Worm (Caenorhabditis elegans) whole organism, young adult: ENCODE results near the gene clec-196.
A peak's percentile ranks its signal among the peaks of the same experiment; 100 is the strongest.

Experiments
- B0019.2 ChIP-seq: fragments of 200-800 bp; sonication (Bioruptor generic); conservative IDR thresholded peaks from 2 replicates; pipeline ENCODE4 v1.3.6; 2022; ENCODE audit warnings: missing genetic modification reagents, missing genetic modification characterization, missing compliant biosample characterization
- B0261.1 ChIP-seq: sonication (generic microtip); optimal IDR thresholded peaks from 2 replicates; lab custom pipeline; 2016; ENCODE audit warnings: mild to moderate bottlenecking, missing genetic modification characterization, moderate library complexity, missing compliant biosample characterization
- F22D6.2 ChIP-seq: sonication (generic microtip); optimal IDR thresholded peaks from 2 replicates; lab custom pipeline; 2016; ENCODE audit warnings: mild to moderate bottlenecking, missing genetic modification characterization, missing compliant biosample characterization
- F33H1.4 ChIP-seq: fragments of 200-800 bp; sonication (Bioruptor generic); IDR thresholded peaks from 2 replicates; pipeline ENCODE4 v1.3.6; 2022; ENCODE audit warnings: missing genetic modification reagents, missing genetic modification characterization, missing compliant biosample characterization
- F52B5.7 ChIP-seq: sonication (generic microtip); optimal IDR thresholded peaks from 2 replicates; lab custom pipeline; 2016; ENCODE audit warnings: mild to moderate bottlenecking, missing genetic modification characterization, missing compliant biosample characterization
- K12H6.12 ChIP-seq: fragments of 200-800 bp; sonication (Bioruptor generic); optimal IDR thresholded peaks from 2 replicates; lab custom pipeline; 2018; ENCODE audit warnings: mild to moderate bottlenecking, missing genetic modification characterization, missing compliant biosample characterization
- T26A5.8 ChIP-seq: sonication (generic microtip); optimal IDR thresholded peaks from 2 replicates; lab custom pipeline; 2016; ENCODE audit warnings: missing genetic modification characterization, missing compliant biosample characterization
- Y53F4B.3 ChIP-seq: fragments of 200-800 bp; sonication (Bioruptor generic); IDR thresholded peaks from 2 replicates; pipeline ENCODE4 v1.3.6; 2022; ENCODE audit warnings: missing genetic modification reagents, missing genetic modification characterization, missing compliant biosample characterization
- Y56A3A.18 ChIP-seq: fragments of 200-800 bp; sonication (Bioruptor generic); IDR thresholded peaks from 2 replicates; pipeline ENCODE4 v1.3.6; 2022; ENCODE audit warnings: missing genetic modification reagents, missing genetic modification characterization, missing compliant biosample characterization
- Y67H2A.10 ChIP-seq: fragments of 200-800 bp; sonication (Bioruptor generic); conservative IDR thresholded peaks from 2 replicates; pipeline ENCODE4 v1.3.6; 2022; ENCODE audit warnings: missing genetic modification reagents, missing genetic modification characterization, missing compliant biosample characterization
- Y79H2A.3 ChIP-seq: fragments of 200-800 bp; sonication (Bioruptor generic); conservative IDR thresholded peaks from 2 replicates; pipeline ENCODE4 v1.3.6; 2022; ENCODE audit warnings: missing genetic modification reagents, missing genetic modification characterization, missing compliant biosample characterization
- Y95B8A.8 ChIP-seq: fragments of 200-800 bp; sonication (Bioruptor generic); IDR thresholded peaks from 2 replicates; pipeline ENCODE4 v1.3.6; 2022; ENCODE audit warnings: missing genetic modification reagents, missing genetic modification characterization, missing compliant biosample characterization
- attf-3 ChIP-seq: fragments of 200-800 bp; sonication (Bioruptor generic); conservative IDR thresholded peaks from 2 replicates; pipeline ENCODE4 v1.3.6; 2022; ENCODE audit warnings: missing genetic modification reagents, missing genetic modification characterization, missing compliant biosample characterization
- attf-6 ChIP-seq: fragments of 200-800 bp; sonication (Bioruptor generic); IDR thresholded peaks from 2 replicates; pipeline ENCODE4 v1.3.6; 2022; ENCODE audit warnings: missing genetic modification reagents, missing genetic modification characterization, missing compliant biosample characterization
- bed-1 ChIP-seq: fragments of 200-800 bp; sonication (Bioruptor generic); IDR thresholded peaks from 2 replicates; pipeline ENCODE4 v1.3.6; 2022; ENCODE audit warnings: missing genetic modification reagents, missing genetic modification characterization, missing compliant biosample characterization
- ccch-3 ChIP-seq: fragments of 200-800 bp; sonication (Bioruptor generic); optimal IDR thresholded peaks from 2 replicates; lab custom pipeline; 2018; ENCODE audit warnings: mild to moderate bottlenecking, missing genetic modification characterization, missing compliant biosample characterization
- cebp-2 ChIP-seq: fragments of 200-800 bp; sonication (Bioruptor generic); IDR thresholded peaks from 2 replicates; pipeline ENCODE4 v1.3.6; 2022; ENCODE audit warnings: missing genetic modification characterization, missing compliant biosample characterization
- ceh-100 ChIP-seq: fragments of 200-800 bp; sonication (Bioruptor generic); IDR thresholded peaks from 2 replicates; pipeline ENCODE4 v1.3.6; 2022; ENCODE audit warnings: missing genetic modification reagents, missing genetic modification characterization, missing compliant biosample characterization
- ceh-79 ChIP-seq: sonication (generic microtip); optimal IDR thresholded peaks from 2 replicates; lab custom pipeline; 2017; ENCODE audit warnings: mild to moderate bottlenecking, missing genetic modification characterization, missing compliant biosample characterization
- ceh-91 ChIP-seq: fragments of 200-800 bp; sonication (Bioruptor generic); IDR thresholded peaks from 2 replicates; pipeline ENCODE4 v1.3.6; 2022; ENCODE audit warnings: missing genetic modification reagents, missing genetic modification characterization, missing compliant biosample characterization
- chd-7 ChIP-seq: sonication (generic microtip); optimal IDR thresholded peaks from 2 replicates; lab custom pipeline; 2016; ENCODE audit warnings: mild to moderate bottlenecking, missing genetic modification characterization, moderate library complexity, missing compliant biosample characterization
- die-1 ChIP-seq: sonication (generic microtip); optimal IDR thresholded peaks from 2 replicates; lab custom pipeline; 2016; ENCODE audit warnings: missing genotype, mild to moderate bottlenecking, missing genetic modification characterization, missing compliant biosample characterization
- dpff-1 ChIP-seq: sonication (generic microtip); optimal IDR thresholded peaks from 2 replicates; lab custom pipeline; 2017; ENCODE audit warnings: mild to moderate bottlenecking, missing genetic modification characterization, missing compliant biosample characterization
- egl-44 ChIP-seq: fragments of 200-800 bp; sonication (Bioruptor generic); IDR thresholded peaks from 2 replicates; pipeline ENCODE4 v1.3.6; 2022; ENCODE audit warnings: missing genetic modification reagents, missing genetic modification characterization, missing compliant biosample characterization
- ets-4 ChIP-seq: fragments of 200-800 bp; sonication (Bioruptor generic); optimal IDR thresholded peaks from 2 replicates; lab custom pipeline; 2018; ENCODE audit warnings: mild to moderate bottlenecking, missing genetic modification characterization, missing compliant biosample characterization
- gei-17 ChIP-seq: fragments of 200-800 bp; sonication (Bioruptor generic); optimal IDR thresholded peaks from 2 replicates; lab custom pipeline; 2018; ENCODE audit warnings: mild to moderate bottlenecking, missing genetic modification characterization, missing compliant biosample characterization
- him-1 ChIP-seq: sonication (generic microtip); optimal IDR thresholded peaks from 2 replicates; lab custom pipeline; 2016; ENCODE audit warnings: missing genotype, missing genetic modification reagents, missing genetic modification characterization, missing compliant biosample characterization
- hlh-12 ChIP-seq: sonication (generic microtip); optimal IDR thresholded peaks from 2 replicates; lab custom pipeline; 2016; ENCODE audit warnings: missing genetic modification characterization, missing compliant biosample characterization
- hlh-26 ChIP-seq: fragments of 200-800 bp; sonication (Bioruptor generic); conservative IDR thresholded peaks from 2 replicates; pipeline ENCODE4 v1.3.6; 2022; ENCODE audit warnings: missing genetic modification reagents, missing genetic modification characterization, missing compliant biosample characterization
- hmg-1.2 ChIP-seq: fragments of 200-800 bp; sonication (Bioruptor generic); IDR thresholded peaks from 2 replicates; pipeline ENCODE4 v1.3.6; 2022; ENCODE audit warnings: missing genetic modification reagents, missing genetic modification characterization, missing compliant biosample characterization
- hsf-1 ChIP-seq: fragments of 200-800 bp; sonication (Bioruptor generic); IDR thresholded peaks from 2 replicates; pipeline ENCODE4 v1.3.6; 2022; ENCODE audit warnings: missing genetic modification reagents, missing genetic modification characterization, missing compliant biosample characterization
- lin-54 ChIP-seq: fragments of 200-800 bp; sonication (Bioruptor generic); optimal IDR thresholded peaks from 2 replicates; lab custom pipeline; 2018; ENCODE audit warnings: mild to moderate bottlenecking, missing genetic modification characterization, missing compliant biosample characterization
- lsy-27 ChIP-seq: sonication (generic microtip); optimal IDR thresholded peaks from 2 replicates; lab custom pipeline; 2017; ENCODE audit warnings: missing genetic modification characterization, mild to moderate bottlenecking, missing compliant biosample characterization, antibody characterized with exemption, missing genotype, borderline replicate concordance; ENCODE audit not compliant: insufficient read depth
- madf-3 ChIP-seq: fragments of 200-800 bp; sonication (Bioruptor generic); IDR thresholded peaks from 2 replicates; pipeline ENCODE4 v1.3.6; 2022; ENCODE audit warnings: missing genetic modification reagents, missing genetic modification characterization, missing compliant biosample characterization
- madf-6 ChIP-seq: fragments of 200-800 bp; sonication (Bioruptor generic); IDR thresholded peaks from 2 replicates; pipeline ENCODE4 v1.3.6; 2022; ENCODE audit warnings: missing genetic modification reagents, missing genetic modification characterization, missing compliant biosample characterization
- mcd-1 ChIP-seq: fragments of 200-800 bp; sonication (Bioruptor generic); IDR thresholded peaks from 2 replicates; pipeline ENCODE4 v1.3.6; 2022; ENCODE audit warnings: missing genetic modification reagents, missing genetic modification characterization, missing compliant biosample characterization
- mxl-1 ChIP-seq: sonication (generic microtip); optimal IDR thresholded peaks from 2 replicates; lab custom pipeline; 2016; ENCODE audit warnings: missing genetic modification characterization, missing compliant biosample characterization
- nfya-1 ChIP-seq: sonication (generic microtip); optimal IDR thresholded peaks from 2 replicates; lab custom pipeline; 2017; ENCODE audit warnings: antibody characterized with exemption, missing compliant biosample characterization, missing genetic modification characterization, borderline replicate concordance; ENCODE audit not compliant: insufficient read depth
- nhr-179 ChIP-seq: sonication (generic microtip); optimal IDR thresholded peaks from 2 replicates; lab custom pipeline; 2016; ENCODE audit warnings: mild to moderate bottlenecking, missing genetic modification characterization, missing compliant biosample characterization
- nhr-90 ChIP-seq: sonication (generic microtip); optimal IDR thresholded peaks from 2 replicates; lab custom pipeline; 2016; ENCODE audit warnings: missing genotype, mild to moderate bottlenecking, missing genetic modification characterization, missing compliant biosample characterization
- rpc-1 ChIP-seq, 2 experiments: fragments of 150-350 bp in 1 of 2; sonication (generic microtip) in 1 of 2; optimal IDR thresholded peaks; 2 replicates each; lab custom pipeline; 2014 to 2018; ENCODE audit warnings: missing biosample characterization in 1 of 2, missing genetic modification characterization in 1 of 2, missing genetic modification reagents in 1 of 2, missing genotype in 1 of 2
- snpc-1.1 ChIP-seq: sonication (generic microtip); optimal IDR thresholded peaks from 2 replicates; lab custom pipeline; 2017; ENCODE audit warnings: missing genetic modification characterization, mild to moderate bottlenecking, missing compliant biosample characterization, antibody characterized with exemption, moderate library complexity, missing genotype, missing genetic modification reagents; ENCODE audit not compliant: insufficient read depth
- snpc-4 ChIP-seq, 5 experiments: fragments of 150-350 bp in 1 of 5; sonication (generic microtip) in 4 of 5; optimal IDR thresholded peaks; 2 replicates each; lab custom pipeline; 2014 to 2018; ENCODE audit warnings: missing genetic modification characterization in 5 of 5, missing biosample characterization in 3 of 5, antibody characterized with exemption in 2 of 5, mild to moderate bottlenecking in 2 of 5, missing compliant biosample characterization in 2 of 5, missing genotype in 2 of 5, moderate library complexity in 2 of 5, missing genetic modification reagents in 1 of 5
- tbp1 ChIP-seq: fragments of 200-800 bp; sonication (Bioruptor generic); optimal IDR thresholded peaks from 2 replicates; lab custom pipeline; 2018; ENCODE audit warnings: mild to moderate bottlenecking, missing genetic modification characterization, missing compliant biosample characterization
- tbx-9 ChIP-seq: sonication (generic microtip); optimal IDR thresholded peaks from 2 replicates; lab custom pipeline; 2016; ENCODE audit warnings: borderline replicate concordance, missing genetic modification characterization, inconsistent platforms, missing compliant biosample characterization
- unc-62 ChIP-seq: fragments of 150-350 bp; optimal IDR thresholded peaks from 2 replicates; lab custom pipeline; 2014; ENCODE audit warnings: missing biosample characterization, missing genetic modification reagents, missing genetic modification characterization
- zim-3 ChIP-seq: sonication (generic microtip); optimal IDR thresholded peaks from 2 replicates; lab custom pipeline; 2017; ENCODE audit warnings: mild to moderate bottlenecking, missing genetic modification characterization, moderate library complexity, missing compliant biosample characterization

clec-196 gene

ce11 chrIV:17278363-17278762, 1.6 kb downstream of the clec-196 start (continued):
- TF ChIP-seq ccch-3 (peak; percentile 76), cebp-2 (GFP tag; lab: Robert Waterston, UW) (0 out of 2 replicates have a peak, but pooled peaks have one; percentile 77), bed-1 (GFP tag; lab: Robert Waterston, UW) (no peak), lin-54 (GFP tag; lab: Kevin White, UChicago) (peak; percentile 93), mcd-1 (GFP tag; lab: Robert Waterston, UW) (peak; percentile 92), him-1 (tag; lab: Kevin White, UChicago) (peak; percentile 23), unc-62 (GFP tag; lab: Kevin White, UChicago) (no peak), hsf-1 (GFP tag; lab: Robert Waterston, UW) (peak; percentile 100), F52B5.7 (tag; lab: Kevin White, UChicago) (peak; percentile 93), snpc-1.1 (tag; lab: Kevin White, UChicago) (no peak), chd-7 (tag; lab: Kevin White, UChicago) (peak; percentile 97), T26A5.8 (peak; percentile 5), ceh-79 (peak; percentile 79), tbx-9 (tag; lab: Kevin White, UChicago) (peak; percentile 35), ceh-100 (GFP tag; lab: Robert Waterston, UW) (peak; percentile 81), nfya-1 (no peak), nhr-90 (tag; lab: Kevin White, UChicago) (peak; percentile 64), ceh-91 (GFP tag; lab: Robert Waterston, UW) (peak; percentile 92), mxl-1 (tag; lab: Kevin White, UChicago) (no peak), attf-3 (GFP tag; lab: Robert Waterston, UW) (peak; percentile 74), Y56A3A.18 (GFP tag; lab: Robert Waterston, UW) (0 out of 2 replicates have a peak, but pooled peaks have one; percentile 38), ets-4 (GFP tag; lab: Kevin White, UChicago) (no peak), zim-3 (tag; lab: Kevin White, UChicago) (peak; percentile 95), gei-17 (GFP tag; lab: Kevin White, UChicago) (peak; percentile 88), F33H1.4 (GFP tag; lab: Robert Waterston, UW) (peak; percentile 73), Y53F4B.3 (no peak), lsy-27 (tag; lab: Kevin White, UChicago) (peak; percentile 1), dpff-1 (tag; lab: Kevin White, UChicago) (peak; percentile 91), Y67H2A.10 (GFP tag; lab: Robert Waterston, UW) (peak; percentile 97), hlh-12 (no peak), hmg-1.2 (GFP tag; lab: Robert Waterston, UW) (peak; percentile 91), snpc-4 (GFP tag; optimal IDR thresholded peaks at IDR 0.05; lab: Kevin White, UChicago) (peak; percentile 79), snpc-4 (tag; optimal IDR thresholded peaks at IDR 0.05; lab: Kevin White, UChicago) (peak; percentile 82 to 94 (median 86)), madf-3 (peak; percentile 94), Y95B8A.8 (peak; percentile 94), rpc-1 (optimal IDR thresholded peaks at IDR 0.05; lab: Kevin White, UChicago) (peak; percentile 80), rpc-1 (tag; optimal IDR thresholded peaks at IDR 0.05; lab: Kevin White, UChicago) (no peak), B0019.2 (GFP tag; lab: Robert Waterston, UW) (peak; percentile 80), madf-6 (peak; percentile 76), F22D6.2 (peak; percentile 85), B0261.1 (peak; percentile 42), nhr-179 (tag; lab: Kevin White, UChicago) (no peak), egl-44 (GFP tag; lab: Robert Waterston, UW) (peak; percentile 61; the same call in 1 of the 2 replicates), tbp1 (GFP tag; lab: Kevin White, UChicago) (peak; percentile 80), Y79H2A.3 (GFP tag; lab: Robert Waterston, UW) (peak; percentile 92), attf-6 (GFP tag; lab: Robert Waterston, UW) (peak; percentile 90), die-1 (peak; percentile 24), hlh-26 (GFP tag; lab: Robert Waterston, UW) (no peak), K12H6.12 (tag; lab: Kevin White, UChicago) (peak; percentile 99)
